Fruit fly (Drosophila melanogaster): ENCODE measurements around the gene Sfp23F.
A peak's percentile ranks its signal among the peaks of the same experiment; 100 is the strongest.

Sfp23F gene

dm6 chr2L:3370920-3371319 is 16.6 kb downstream of the Sfp23F start:
- TF ChIP-seq CG14711 (tag; optimal IDR thresholded peaks at IDR 0.05) (no peak), CG11617 (GFP tag; optimal IDR thresholded peaks at IDR 0.05) (no peak), CG1620 (GFP tag; optimal IDR thresholded peaks at IDR 0.05) (no peak), Hr96 (GFP tag; optimal IDR thresholded peaks at IDR 0.05) (no peak), CG33017 (tag; optimal IDR thresholded peaks at IDR 0.05) (no peak), cic (GFP tag; optimal IDR thresholded peaks at IDR 0.05) (no peak), bab1 (GFP tag; optimal IDR thresholded peaks at IDR 0.05) (no peak), CG7101 (tag; optimal IDR thresholded peaks at IDR 0.05) (no peak), ovo (GFP tag; optimal IDR thresholded peaks at IDR 0.05) (no peak), kay (GFP tag; ENCODE audit: borderline replicate concordance) (peak; percentile 80), CG12768 (GFP tag; optimal IDR thresholded peaks at IDR 0.05) (no peak), pad (GFP tag; optimal IDR thresholded peaks at IDR 0.05) (no peak), tj (GFP tag; optimal IDR thresholded peaks at IDR 0.05) (peak; percentile 92)

dm6 chr2L:3369822-3370221 is 17.7 kb downstream of the Sfp23F start:
- TF ChIP-seq tj (GFP tag; optimal IDR thresholded peaks at IDR 0.05), result peak; percentile 49
- TF ChIP-seq CG7101 (tag; optimal IDR thresholded peaks at IDR 0.05), result no peak
- TF ChIP-seq kay (GFP tag; ENCODE audit: borderline replicate concordance), result peak; percentile 73
- TF ChIP-seq Crg-1 (GFP tag; optimal IDR thresholded peaks at IDR 0.05), result no peak
- TF ChIP-seq CG33017 (tag; optimal IDR thresholded peaks at IDR 0.05), result no peak
- TF ChIP-seq CG14711 (tag; optimal IDR thresholded peaks at IDR 0.05), result no peak
- no peak for TF ChIP-seq ovo (GFP tag; optimal IDR thresholded peaks at IDR 0.05)
- TF ChIP-seq CG7045 (GFP tag; optimal IDR thresholded peaks at IDR 0.05), result no peak
- TF ChIP-seq CG12768 (GFP tag; optimal IDR thresholded peaks at IDR 0.05), result no peak

- TF ChIP-seq Hr96 (GFP tag; optimal IDR thresholded peaks at IDR 0.05) (no peak), CG7101 (tag; optimal IDR thresholded peaks at IDR 0.05) (no peak), CG7045 (GFP tag; optimal IDR thresholded peaks at IDR 0.05) (no peak), cic (GFP tag; optimal IDR thresholded peaks at IDR 0.05) (peak; percentile 83), ovo (GFP tag; optimal IDR thresholded peaks at IDR 0.05) (no peak), CG11617 (GFP tag; optimal IDR thresholded peaks at IDR 0.05) (peak; percentile 20), pad (GFP tag; optimal IDR thresholded peaks at IDR 0.05) (peak; percentile 10), kay (GFP tag; ENCODE audit: borderline replicate concordance) (peak; percentile 84), CG1620 (GFP tag; optimal IDR thresholded peaks at IDR 0.05) (no peak), Mnt (GFP tag; optimal IDR thresholded peaks at IDR 0.05) (peak; percentile 58), toe (GFP tag; optimal IDR thresholded peaks at IDR 0.05) (no peak), Crg-1 (GFP tag; optimal IDR thresholded peaks at IDR 0.05) (no peak), CG33017 (tag; optimal IDR thresholded peaks at IDR 0.05) (peak; percentile 6), CG5204 (GFP tag; optimal IDR thresholded peaks at IDR 0.05) (no peak), Clk (GFP tag; optimal IDR thresholded peaks at IDR 0.05) (no peak), cnc (optimal IDR thresholded peaks at IDR 0.05) (no peak), CG14711 (tag; optimal IDR thresholded peaks at IDR 0.05) (no peak), CG12768 (GFP tag; optimal IDR thresholded peaks at IDR 0.05) (peak; percentile 14), tj (GFP tag; optimal IDR thresholded peaks at IDR 0.05) (peak; percentile 36), bab1 (GFP tag; optimal IDR thresholded peaks at IDR 0.05) (peak; percentile 5)
Measured at dm6 chr2L:3369083-3369653, 18.4 kb downstream of the Sfp23F start.

DNA sequence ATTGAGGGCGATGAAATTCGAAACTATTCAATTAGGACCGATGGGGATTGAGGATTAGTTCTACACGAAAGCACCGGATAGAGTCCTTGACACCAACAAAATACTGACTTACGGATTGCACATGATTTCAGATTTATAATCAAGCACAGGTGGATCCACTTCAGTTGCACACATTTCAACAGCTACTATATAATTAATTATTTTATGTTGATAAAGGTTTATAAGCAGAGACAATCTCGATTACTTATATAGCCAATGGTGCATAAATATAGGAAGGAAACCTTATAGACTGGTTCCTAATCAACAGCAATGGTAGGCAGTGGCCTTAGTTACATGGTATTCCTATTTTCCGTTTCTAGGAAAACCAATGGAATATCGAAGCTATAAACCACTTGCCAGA is 19.1 kb downstream of the Sfp23F start:
- TF ChIP-seq kay (GFP tag; ENCODE audit: borderline replicate concordance), result peak; percentile 94
- TF ChIP-seq ovo (GFP tag; optimal IDR thresholded peaks at IDR 0.05), result no peak

- TF ChIP-seq bab1 (GFP tag; optimal IDR thresholded peaks at IDR 0.05) (no peak), Mnt (GFP tag; optimal IDR thresholded peaks at IDR 0.05) (peak; percentile 74), kay (GFP tag; ENCODE audit: borderline replicate concordance) (no peak), CG7101 (tag; optimal IDR thresholded peaks at IDR 0.05) (peak; percentile 6), CG11617 (GFP tag; optimal IDR thresholded peaks at IDR 0.05) (peak; percentile 20), cic (GFP tag; optimal IDR thresholded peaks at IDR 0.05) (peak; percentile 90), tj (GFP tag; optimal IDR thresholded peaks at IDR 0.05) (peak; percentile 37), CG12768 (GFP tag; optimal IDR thresholded peaks at IDR 0.05) (peak; percentile 53)
Measured at dm6 chr2L:3366043-3366679, 21.4 kb downstream of the Sfp23F start.

dm6 chr2L:3361821-3362220 is 25.7 kb downstream of the Sfp23F start:
- TF ChIP-seq kay (GFP tag; ENCODE audit: borderline replicate concordance) (peak; percentile 77), CG11617 (GFP tag; optimal IDR thresholded peaks at IDR 0.05) (no peak), cic (GFP tag; optimal IDR thresholded peaks at IDR 0.05) (no peak), Mnt (GFP tag; optimal IDR thresholded peaks at IDR 0.05) (no peak)
